Comparison of ENCODE assay signal across 1 worm cellular context in the genomic region with DNA sequence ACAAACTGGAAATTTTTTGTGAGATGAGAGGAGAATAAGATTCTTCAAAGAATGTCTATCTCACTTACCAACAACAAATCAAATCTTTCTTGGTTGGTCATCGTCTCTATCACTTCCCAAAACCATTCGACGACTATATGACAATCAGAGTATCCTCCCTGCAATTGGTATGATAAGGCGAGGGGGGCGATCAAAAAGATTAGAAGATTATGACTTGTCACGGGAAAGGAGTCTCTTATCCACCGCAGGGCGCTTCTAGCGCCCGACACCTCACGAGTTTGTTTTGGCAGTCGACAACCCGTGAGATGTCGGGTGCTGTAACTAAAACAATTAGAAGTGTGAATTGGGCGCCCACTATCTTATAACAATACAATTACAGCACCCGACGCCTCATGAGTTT.
TF ChIP-seq lines count a peak whose summit lies in the region.

No protein-coding gene starts in this region.

TF ChIP-seq in whole organism, L4 larva, 104 proteins besides CTCF, POLR2A, EP300 and RAD21 (continued from another document):
- peak; percentile 27 for TF ChIP-seq hlh-11 (tag; optimal IDR thresholded peaks at IDR 0.05; lab: Kevin White, UChicago)
- no peak for TF ChIP-seq lin-29 (GFP tag; IDR thresholded peaks at IDR 0.05; lab: Robert Waterston, UW)
